Worm (Caenorhabditis elegans) whole organism, early embryonic: ENCODE data around the gene Y41C4A.18.

Experiments used
- B0310.2 ChIP-seq: sonication (generic microtip); optimal IDR thresholded peaks from 2 replicates; lab custom pipeline; 2016; ENCODE audit warnings: mild to moderate bottlenecking, missing genetic modification characterization, missing compliant biosample characterization
- F13C5.2 ChIP-seq: sonication (generic microtip); optimal IDR thresholded peaks from 2 replicates; lab custom pipeline; 2017; ENCODE audit warnings: mild to moderate bottlenecking, missing genetic modification characterization, inconsistent platforms, missing compliant biosample characterization
- ama-1 ChIP-seq: fragments of 150-350 bp; optimal IDR thresholded peaks from 2 replicates; lab custom pipeline; 2014
- flt-1 ChIP-seq: fragments of 200-800 bp; sonication (Bioruptor generic); IDR thresholded peaks from 2 replicates; pipeline ENCODE4 v1.3.6; 2022; ENCODE audit warnings: missing genetic modification characterization, missing compliant biosample characterization
- hmbx-1 ChIP-seq: sonication (generic microtip); optimal IDR thresholded peaks from 2 replicates; lab custom pipeline; 2016; ENCODE audit warnings: mild to moderate bottlenecking, missing genetic modification characterization, missing compliant biosample characterization
- hmg-4 ChIP-seq: fragments of 200-800 bp; sonication (Bioruptor generic); optimal IDR thresholded peaks from 2 replicates; lab custom pipeline; 2018; ENCODE audit warnings: mild to moderate bottlenecking, missing genetic modification characterization, missing compliant biosample characterization
- sea-1 ChIP-seq: fragments of 200-800 bp; sonication (Bioruptor generic); conservative IDR thresholded peaks from 2 replicates; pipeline ENCODE4 v1.3.6; 2022; ENCODE audit warnings: missing genetic modification characterization, missing compliant biosample characterization
- tbx-11 ChIP-seq: fragments of 200-800 bp; sonication (Bioruptor generic); IDR thresholded peaks from 2 replicates; pipeline ENCODE4 v1.3.6; 2022; ENCODE audit warnings: missing genetic modification characterization, missing compliant biosample characterization

DNA sequence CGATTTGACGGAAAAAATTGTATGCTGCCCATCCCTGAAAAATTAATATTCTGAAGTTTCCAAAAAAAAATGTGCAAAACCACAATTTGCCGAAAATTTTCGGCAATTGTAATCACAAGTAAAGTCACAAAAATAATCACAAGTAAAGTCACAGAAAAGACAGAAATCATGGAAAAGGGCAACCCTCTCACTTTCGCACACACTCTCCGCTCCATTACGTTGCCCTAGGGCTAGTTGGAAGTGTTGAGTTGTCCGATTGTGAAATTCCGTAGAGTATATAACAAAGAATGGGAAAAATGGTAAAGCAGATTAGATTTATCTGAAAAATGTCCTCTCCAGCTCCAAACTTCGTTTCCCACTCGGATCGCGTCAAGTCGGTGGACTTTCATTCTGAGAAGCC, 9.0 kb upstream of the Y41C4A.18 start, which contains the start of gene Y41C4A.32:
- TF ChIP-seq hmg-4 (GFP tag; lab: Kevin White, UChicago): no peak
- no peak for TF ChIP-seq flt-1 (GFP tag; lab: Robert Waterston, UW)
- TF ChIP-seq ama-1: no peak
- no peak for TF ChIP-seq hmbx-1
- TF ChIP-seq sea-1 (GFP tag; lab: Robert Waterston, UW): no peak
- no peak for TF ChIP-seq F13C5.2 (tag; lab: Kevin White, UChicago)
- TF ChIP-seq tbx-11 (GFP tag; lab: Robert Waterston, UW): no peak
- TF ChIP-seq B0310.2: no peak
